Fruit fly (Drosophila melanogaster): ENCODE data around the gene Muted.

DNA sequence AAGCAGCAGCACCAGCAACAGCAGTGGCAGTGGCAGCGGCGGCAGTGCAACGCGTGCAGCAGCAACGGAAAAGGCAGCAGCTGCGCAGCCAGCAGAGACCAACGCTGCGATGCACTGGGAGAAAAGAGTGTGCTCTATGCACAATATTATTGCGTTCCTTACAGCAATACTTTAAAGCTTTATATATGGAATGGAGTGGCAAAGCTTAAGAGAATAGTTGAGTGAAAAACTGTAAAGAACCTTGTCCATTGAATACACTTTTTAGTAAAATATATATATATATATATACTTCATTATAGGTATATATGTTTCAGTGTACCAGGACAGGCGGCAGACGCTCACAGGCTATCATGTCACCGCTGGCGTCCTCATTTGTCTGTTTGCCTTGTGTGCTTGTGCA lies 37.7 kb upstream of the Muted start:
- TF ChIP-seq brk (GFP tag; optimal IDR thresholded peaks at IDR 0.05) (no peak), pan (optimal IDR thresholded peaks at IDR 0.05) (no peak), Hr78 (GFP tag; optimal IDR thresholded peaks at IDR 0.05) (no peak), lola (GFP tag; optimal IDR thresholded peaks at IDR 0.05) (no peak), Dfd (GFP tag; optimal IDR thresholded peaks at IDR 0.05) (no peak), h (GFP tag; optimal IDR thresholded peaks at IDR 0.05) (peak; percentile 20), woc (GFP tag; optimal IDR thresholded peaks at IDR 0.05) (no peak), GATAd (GFP tag; optimal IDR thresholded peaks at IDR 0.05) (no peak), Dif (GFP tag; optimal IDR thresholded peaks at IDR 0.05; ENCODE audit: partially characterized antibody) (no peak), usp (GFP tag; optimal IDR thresholded peaks at IDR 0.05) (no peak)
